Fruit fly (Drosophila melanogaster): ENCODE data around the gene Trissin.

- TF ChIP-seq CTCF (optimal IDR thresholded peaks at IDR 0.05) (no peak), CG8478 (optimal IDR thresholded peaks at IDR 0.05) (no peak)
Measured at dm6 chr3R:15439669-15440068, 45.5 kb downstream of the Trissin start, which contains the start of gene Act88F.

Data from S2 (cell line).